Worm (Caenorhabditis elegans) whole organism, L4 larva: Measurements from ENCODE around the gene K10C2.14.

Source experiments
- F44E2.7 ChIP-seq: fragments of 200-800 bp; sonication (Bioruptor generic); IDR thresholded peaks from 2 replicates; pipeline ENCODE4 v2.1.2; 2022; ENCODE audit warnings: missing genetic modification characterization, missing compliant biosample characterization
- T20F7.1 ChIP-seq: fragments of 200-800 bp; sonication (Bioruptor generic); optimal IDR thresholded peaks from 2 replicates; lab custom pipeline; 2018; ENCODE audit warnings: mild to moderate bottlenecking, missing genetic modification characterization, missing compliant biosample characterization
- T26A8.4 ChIP-seq: fragments of 200-800 bp; sonication (Bioruptor generic); IDR thresholded peaks from 2 replicates; pipeline ENCODE4 v1.3.6; 2022; ENCODE audit warnings: missing genetic modification characterization, missing compliant biosample characterization
- ZK546.5 ChIP-seq, 2 experiments: sonication (generic microtip); optimal IDR thresholded peaks; 2 replicates each; lab custom pipeline; 2017; ENCODE audit warnings: missing biosample characterization in 2 of 2, missing genetic modification characterization in 2 of 2
- aha-1 ChIP-seq: fragments of 150-350 bp; peaks from one replicate; lab custom pipeline; 2014; ENCODE audit warnings: missing biosample characterization, missing genetic modification characterization
- ama-1 ChIP-seq: fragments of 150-350 bp; optimal IDR thresholded peaks from 2 replicates; lab custom pipeline; 2014; ENCODE audit warnings: inconsistent platforms, mixed read lengths
- ceh-20 ChIP-seq: fragments of 200-800 bp; sonication (Bioruptor generic); IDR thresholded peaks from 2 replicates; pipeline ENCODE4 v1.3.6; 2022; ENCODE audit warnings: missing genetic modification reagents, missing genetic modification characterization, missing compliant biosample characterization
- ceh-32 ChIP-seq: sonication (generic microtip); optimal IDR thresholded peaks from 2 replicates; lab custom pipeline; 2016; ENCODE audit warnings: mild to moderate bottlenecking, missing genetic modification characterization, missing compliant biosample characterization; ENCODE audit not compliant: poor library complexity
- cey-2 ChIP-seq: sonication (generic microtip); optimal IDR thresholded peaks from 3 replicates; lab custom pipeline; 2017; ENCODE audit warnings: missing genetic modification characterization, mild to moderate bottlenecking, missing compliant biosample characterization, antibody characterized with exemption, borderline replicate concordance; ENCODE audit not compliant: insufficient read depth
- ctbp-1 ChIP-seq: fragments of 200-800 bp; sonication (Bioruptor generic); IDR thresholded peaks from 2 replicates; pipeline ENCODE4 v1.3.6; 2022; ENCODE audit warnings: missing genetic modification reagents, missing genetic modification characterization, missing compliant biosample characterization
- daf-16 ChIP-seq, 3 experiments: sonication (generic microtip); optimal IDR thresholded peaks; 2 replicates each; lab custom pipeline; 2016 to 2017; ENCODE audit warnings: missing genetic modification characterization in 3 of 3, missing genetic modification reagents in 3 of 3, mild to moderate bottlenecking in 2 of 3, missing compliant biosample characterization in 2 of 3, missing biosample characterization in 1 of 3, moderate library complexity in 1 of 3
- dmd-6 ChIP-seq: fragments of 200-800 bp; sonication (Bioruptor generic); IDR thresholded peaks from 2 replicates; pipeline ENCODE4 v1.3.6; 2022; ENCODE audit warnings: missing genetic modification reagents, missing genetic modification characterization, missing compliant biosample characterization
- dve-1 ChIP-seq: sonication (generic microtip); optimal IDR thresholded peaks from 2 replicates; lab custom pipeline; 2017; ENCODE audit warnings: antibody characterized with exemption, mild to moderate bottlenecking, missing genetic modification characterization, missing compliant biosample characterization; ENCODE audit not compliant: insufficient read depth
- hlh-11 ChIP-seq: fragments of 200-800 bp; sonication (Bioruptor generic); optimal IDR thresholded peaks from 2 replicates; lab custom pipeline; 2018; ENCODE audit warnings: mild to moderate bottlenecking, missing genetic modification characterization, missing compliant biosample characterization
- hlh-30 ChIP-seq: sonication (generic microtip); optimal IDR thresholded peaks from 2 replicates; lab custom pipeline; 2017; ENCODE audit warnings: antibody characterized with exemption, mild to moderate bottlenecking, missing genetic modification characterization, missing compliant biosample characterization; ENCODE audit not compliant: insufficient read depth
- jun-1 ChIP-seq: fragments of 150-350 bp; optimal IDR thresholded peaks from 2 replicates; lab custom pipeline; 2014; ENCODE audit warnings: missing biosample characterization, missing genetic modification reagents, missing genetic modification characterization
- lin-39 ChIP-seq: fragments of 150-350 bp; optimal IDR thresholded peaks from 2 replicates; lab custom pipeline; 2014; ENCODE audit warnings: missing biosample characterization, missing genetic modification reagents, missing genetic modification characterization
- lir-3 ChIP-seq: sonication (generic microtip); optimal IDR thresholded peaks from 2 replicates; lab custom pipeline; 2016; ENCODE audit warnings: mild to moderate bottlenecking, missing genetic modification characterization, missing compliant biosample characterization
- lsy-2 ChIP-seq, 2 experiments: fragments of 150-350 bp in 1 of 2; sonication (generic microtip) in 1 of 2; optimal IDR thresholded peaks; 2 replicates each; lab custom pipeline; 2014 to 2017; ENCODE audit warnings: missing biosample characterization in 2 of 2, missing genetic modification characterization in 2 of 2
- madf-9 ChIP-seq: fragments of 200-800 bp; sonication (Bioruptor generic); conservative IDR thresholded peaks from 2 replicates; pipeline ENCODE4 v1.3.6; 2022; ENCODE audit warnings: missing genetic modification reagents, missing genetic modification characterization, missing compliant biosample characterization
- mdl-1 ChIP-seq, 2 experiments: fragments of 150-350 bp in 1 of 2; sonication (generic microtip) in 1 of 2; optimal IDR thresholded peaks; 2 replicates each; lab custom pipeline; 2014 to 2017; ENCODE audit warnings: missing biosample characterization in 2 of 2, missing genetic modification characterization in 2 of 2
- mep-1 ChIP-seq: fragments of 150-350 bp; sonication (generic microtip); optimal IDR thresholded peaks from 3 replicates; lab custom pipeline; 2014; ENCODE audit warnings: missing biosample characterization, missing genetic modification characterization
- mxl-3 ChIP-seq: fragments of 200-800 bp; sonication (Bioruptor generic); optimal IDR thresholded peaks from 2 replicates; lab custom pipeline; 2018; ENCODE audit warnings: mild to moderate bottlenecking, missing genetic modification characterization, missing compliant biosample characterization
- nhr-102 ChIP-seq: sonication (generic microtip); optimal IDR thresholded peaks from 2 replicates; lab custom pipeline; 2016; ENCODE audit warnings: mild to moderate bottlenecking, missing genetic modification characterization, moderate library complexity, missing compliant biosample characterization
- nhr-111 ChIP-seq: fragments of 200-800 bp; sonication (Bioruptor generic); optimal IDR thresholded peaks from 2 replicates; lab custom pipeline; 2018; ENCODE audit warnings: mild to moderate bottlenecking, missing genetic modification characterization, missing compliant biosample characterization
- nhr-25 ChIP-seq: sonication (generic microtip); optimal IDR thresholded peaks from 2 replicates; lab custom pipeline; 2017; ENCODE audit warnings: missing genetic modification characterization, mild to moderate bottlenecking, missing compliant biosample characterization, antibody characterized with exemption, moderate library complexity, borderline replicate concordance; ENCODE audit not compliant: insufficient read depth
- nhr-28 ChIP-seq: fragments of 150-350 bp; optimal IDR thresholded peaks from 2 replicates; lab custom pipeline; 2014; ENCODE audit warnings: missing biosample characterization, missing genetic modification characterization
- nhr-41 ChIP-seq: fragments of 200-800 bp; sonication (Bioruptor generic); IDR thresholded peaks from 2 replicates; pipeline ENCODE4 v1.3.6; 2022; ENCODE audit warnings: missing genetic modification reagents, missing genetic modification characterization, missing compliant biosample characterization
- nhr-48 ChIP-seq: sonication (generic microtip); optimal IDR thresholded peaks from 2 replicates; lab custom pipeline; 2016; ENCODE audit warnings: mild to moderate bottlenecking, missing genetic modification characterization, missing compliant biosample characterization
- nhr-77 ChIP-seq: fragments of 150-350 bp; optimal IDR thresholded peaks from 2 replicates; lab custom pipeline; 2014; ENCODE audit warnings: missing biosample characterization, missing genetic modification characterization
- php-3 ChIP-seq: fragments of 200-800 bp; sonication (Bioruptor generic); IDR thresholded peaks from 2 replicates; pipeline ENCODE4 v1.3.6; 2022; ENCODE audit warnings: missing genetic modification reagents, missing genetic modification characterization, missing compliant biosample characterization
- tra-1 ChIP-seq: fragments of 200-800 bp; sonication (Bioruptor generic); IDR thresholded peaks from 2 replicates; pipeline ENCODE4 v1.3.6; 2022; ENCODE audit warnings: missing genetic modification reagents, missing genetic modification characterization, missing compliant biosample characterization
- unc-62 ChIP-seq, 3 experiments: fragments of 150-350 bp in 1 of 3; sonication (generic microtip); optimal IDR thresholded peaks in 2 of 3; peaks in 1 of 3; 1 replicate in 1 of 3; 2 replicates in 2 of 3; lab custom pipeline; 2014 to 2017; ENCODE audit warnings: missing biosample characterization in 3 of 3, missing genetic modification characterization in 3 of 3, missing genetic modification reagents in 3 of 3, missing genotype in 1 of 3
- vab-7 ChIP-seq: fragments of 200-800 bp; sonication (Bioruptor generic); IDR thresholded peaks from 2 replicates; pipeline ENCODE4 v1.3.6; 2022; ENCODE audit warnings: missing genetic modification reagents, missing genetic modification characterization, missing compliant biosample characterization
- zfp-2 ChIP-seq: sonication (generic microtip); optimal IDR thresholded peaks from 2 replicates; lab custom pipeline; 2016; ENCODE audit warnings: mild to moderate bottlenecking, missing genetic modification characterization, missing compliant biosample characterization
- ztf-7 ChIP-seq: fragments of 150-350 bp; optimal IDR thresholded peaks from 2 replicates; lab custom pipeline; 2014; ENCODE audit warnings: missing biosample characterization, missing genetic modification characterization

Gene K10C2.14

DNA sequence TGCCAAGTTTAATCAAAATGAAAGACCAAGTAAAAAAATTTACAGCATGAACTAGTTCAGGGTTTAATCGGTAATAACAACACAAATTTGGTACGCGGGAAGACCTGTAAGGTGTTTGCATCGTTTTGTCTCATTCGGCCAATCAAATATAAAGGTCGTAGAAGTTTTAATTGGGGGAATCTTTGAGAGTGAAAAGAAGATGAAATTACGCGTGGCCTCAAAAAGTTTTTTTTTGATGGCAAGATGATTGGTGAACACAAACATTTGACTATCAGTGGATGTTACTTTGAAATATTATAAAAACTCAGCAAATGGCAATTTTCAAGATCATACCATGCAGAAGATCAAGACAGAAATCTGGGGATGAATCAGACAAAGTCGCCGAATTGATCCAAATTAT lies 14.8 kb upstream of the K10C2.14 start, which contains the start of gene nas-33:
nas-33 (minus strand) TSS at position 101 of the 400 bp plus-strand sequence.
- TF ChIP-seq hlh-11 (tag; lab: Kevin White, UChicago) = no peak
- no peak for TF ChIP-seq vab-7 (GFP tag; lab: Robert Waterston, UW)
- TF ChIP-seq zfp-2 (tag; lab: Kevin White, UChicago) = no peak
- no peak for TF ChIP-seq lsy-2 (tag; optimal IDR thresholded peaks at IDR 0.05; lab: Kevin White, UChicago)
- TF ChIP-seq jun-1 = no peak
- TF ChIP-seq mxl-3 (GFP tag; lab: Kevin White, UChicago) = no peak
- TF ChIP-seq daf-16 (GFP tag; optimal IDR thresholded peaks at IDR 0.05; lab: Kevin White, UChicago) = no peak
- no peak for TF ChIP-seq daf-16 (tag; optimal IDR thresholded peaks at IDR 0.05; lab: Kevin White, UChicago)
- no peak for TF ChIP-seq ctbp-1 (GFP tag; lab: Robert Waterston, UW)
- TF ChIP-seq mdl-1 (tag; optimal IDR thresholded peaks at IDR 0.05; lab: Kevin White, UChicago) = no peak

DNA sequence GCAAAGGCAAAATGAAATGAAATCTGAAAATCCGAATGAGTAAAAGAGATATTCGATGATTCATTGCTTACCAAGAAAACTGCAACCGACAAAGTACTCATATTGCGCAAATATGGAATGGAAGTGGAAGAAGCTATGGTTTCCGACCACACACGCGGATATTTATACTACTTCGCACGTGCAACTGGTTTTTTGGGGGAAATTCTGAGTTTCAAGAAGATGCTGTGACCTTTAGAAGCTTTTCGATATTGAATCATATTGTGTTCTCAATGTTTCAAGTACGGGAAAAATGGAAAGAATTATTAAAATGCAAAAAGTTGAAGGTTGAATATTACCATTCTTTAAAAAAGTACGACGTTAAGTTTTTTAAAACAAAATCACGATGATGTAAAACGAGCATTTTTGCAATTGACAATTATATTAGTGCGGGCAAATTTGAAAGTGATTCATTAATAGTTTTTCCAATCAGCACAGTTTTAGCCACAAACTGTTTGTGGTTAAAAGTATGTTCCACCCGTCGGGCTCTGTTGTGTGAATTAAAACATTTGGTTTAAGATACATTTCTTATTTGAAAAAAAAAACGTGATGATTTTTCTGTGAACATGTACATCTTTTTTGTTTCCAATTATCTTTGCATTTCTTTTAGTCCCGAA lies 10.6 kb upstream of the K10C2.14 start, which contains the start of the genes grl-6 and K10C2.6:
grl-6 (minus strand) TSS at position 101 of the 653 bp plus-strand sequence.
K10C2.6 (plus strand) TSS at position 603 of the 653 bp plus-strand sequence.
- TF ChIP-seq unc-62 (GFP tag; optimal IDR thresholded peaks at IDR 0.05 in 1 of 2; lab: Kevin White, UChicago) (peak in 1 of 2 experiments; percentile 13), unc-62 (tag; optimal IDR thresholded peaks at IDR 0.05; lab: Kevin White, UChicago) (no peak), nhr-77 (tag; lab: Kevin White, UChicago) (no peak)

DNA sequence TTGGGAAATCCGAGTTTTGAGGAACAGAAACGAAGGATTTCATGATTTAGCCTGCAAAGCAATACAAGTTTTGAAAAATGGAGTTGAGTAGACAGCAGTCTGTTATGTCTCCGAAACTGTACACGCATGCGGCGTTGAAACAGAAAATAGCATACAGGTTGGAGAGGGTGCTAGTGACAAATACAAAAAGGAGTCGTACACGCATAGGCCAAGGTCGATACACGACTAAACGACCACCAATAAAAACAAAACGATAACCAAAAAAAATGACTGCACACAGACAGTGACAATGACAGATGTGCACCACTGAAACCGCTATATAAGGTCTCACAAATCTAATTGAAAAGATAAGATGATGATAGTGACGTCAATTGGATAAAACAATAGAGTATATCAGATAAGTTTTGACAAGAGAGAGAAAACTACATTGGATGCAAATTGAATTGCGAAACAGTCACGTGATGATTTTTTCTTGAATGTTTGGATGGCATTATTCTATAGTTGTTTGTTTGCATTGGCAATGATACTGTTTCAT lies 8.6 kb upstream of the K10C2.14 start, which contains the start of gene fah-1:
fah-1 (minus strand) TSS at position 51 of the 535 bp plus-strand sequence.
- TF ChIP-seq lir-3 (no peak), madf-9 (GFP tag; lab: Robert Waterston, UW) (no peak), nhr-111 (GFP tag; lab: Kevin White, UChicago) (no peak), php-3 (GFP tag; lab: Robert Waterston, UW) (peak; percentile 71; the same call in 1 of the 2 replicates), mep-1 (tag; lab: Kevin White, UChicago) (peak; percentile 70), nhr-102 (tag; lab: Kevin White, UChicago) (peak; percentile 59), T20F7.1 (GFP tag; lab: Kevin White, UChicago) (peak; percentile 37), lin-39 (tag; lab: Kevin White, UChicago) (no peak), hlh-30 (peak; percentile 68), ceh-32 (tag; lab: Kevin White, UChicago) (no peak), dmd-6 (GFP tag; lab: Robert Waterston, UW) (peak; percentile 67), nhr-28 (peak; percentile 22), nhr-77 (tag; lab: Kevin White, UChicago) (peak; percentile 31), dve-1 (tag; lab: Kevin White, UChicago) (peak; percentile 87), T26A8.4 (GFP tag; lab: Robert Waterston, UW) (peak; percentile 39; the same call in 1 of the 2 replicates), ZK546.5 (tag; optimal IDR thresholded peaks at IDR 0.05; lab: Kevin White, UChicago) (no peak), nhr-41 (GFP tag; lab: Robert Waterston, UW) (no peak), nhr-25 (tag; lab: Kevin White, UChicago) (peak; percentile 86), F44E2.7 (GFP tag; lab: Robert Waterston, UW) (no peak), daf-16 (GFP tag; optimal IDR thresholded peaks at IDR 0.05; lab: Kevin White, UChicago) (no peak), daf-16 (tag; optimal IDR thresholded peaks at IDR 0.05; lab: Kevin White, UChicago) (peak; percentile 73), cey-2 (tag; lab: Kevin White, UChicago) (peak; percentile 15), nhr-48 (tag; lab: Kevin White, UChicago) (peak; percentile 53), ama-1 (lab: Kevin White, UChicago) (no peak), ceh-20 (peak; percentile 47; the same call in 1 of the 2 replicates), aha-1 (tag; lab: Kevin White, UChicago) (peak; percentile 86), hlh-11 (tag; lab: Kevin White, UChicago) (peak; percentile 74), mdl-1 (tag; optimal IDR thresholded peaks at IDR 0.05; lab: Kevin White, UChicago) (peak in 1 of 2 experiments; percentile 57), tra-1 (GFP tag; lab: Robert Waterston, UW) (peak; percentile 74; the same call in 1 of the 2 replicates), ztf-7 (tag; lab: Kevin White, UChicago) (no peak)
